Fruit fly (Drosophila melanogaster): ENCODE results near the gene Patr-1.
A peak's percentile ranks its signal among the peaks of the same experiment; 100 is the strongest.

DNA sequence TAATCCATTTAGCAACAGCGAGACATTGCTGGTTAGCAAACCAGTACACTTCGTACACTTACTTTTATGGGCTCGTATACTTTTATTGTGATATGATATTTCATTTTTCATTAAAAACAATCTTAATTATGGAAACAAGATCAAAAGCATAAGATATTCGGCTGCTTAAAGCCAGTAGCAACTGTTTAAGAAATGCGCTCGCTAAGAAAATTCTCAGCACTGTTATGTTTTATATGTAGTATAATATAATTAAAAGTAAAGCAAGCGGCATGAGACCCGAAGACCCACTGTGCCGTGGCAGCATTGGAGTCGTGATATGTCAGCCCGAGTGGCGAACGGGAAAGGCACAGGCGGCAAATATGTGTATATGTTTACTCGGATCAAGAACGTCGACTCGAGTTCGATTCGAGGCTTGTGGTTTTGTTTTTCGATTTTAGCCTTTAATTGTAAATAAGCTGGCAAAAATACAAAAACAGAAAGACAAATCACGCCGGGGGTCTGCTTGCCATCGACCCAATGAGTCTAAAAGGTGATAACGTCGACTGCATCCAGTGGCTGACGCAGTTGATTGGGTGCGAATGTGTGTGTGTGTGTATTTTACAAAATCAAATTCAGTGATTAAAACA lies 24.3 kb upstream of the Patr-1 start:
- TF ChIP-seq psq (GFP tag; optimal IDR thresholded peaks at IDR 0.05), result no peak
- no peak for TF ChIP-seq tai (GFP tag; optimal IDR thresholded peaks at IDR 0.05)
- no peak for TF ChIP-seq OdsH (GFP tag; optimal IDR thresholded peaks at IDR 0.05)
- TF ChIP-seq lola (GFP tag; optimal IDR thresholded peaks at IDR 0.05), result no peak
- no peak for TF ChIP-seq CrebA (GFP tag; optimal IDR thresholded peaks at IDR 0.05; ENCODE audit: borderline replicate concordance)
- TF ChIP-seq Hr78 (GFP tag; optimal IDR thresholded peaks at IDR 0.05), result no peak
- no peak for TF ChIP-seq CG9705 (GFP tag; optimal IDR thresholded peaks at IDR 0.05)
- TF ChIP-seq ey (GFP tag; optimal IDR thresholded peaks at IDR 0.05), result no peak
- TF ChIP-seq rgr (GFP tag; optimal IDR thresholded peaks at IDR 0.05), result no peak
- TF ChIP-seq Vsx2 (GFP tag; optimal IDR thresholded peaks at IDR 0.05; ENCODE audit: partially characterized antibody), result no peak
- TF ChIP-seq pan (optimal IDR thresholded peaks at IDR 0.05), result no peak
- no peak for TF ChIP-seq Dfd (GFP tag; optimal IDR thresholded peaks at IDR 0.05)
- no peak for TF ChIP-seq Rel (GFP tag; optimal IDR thresholded peaks at IDR 0.05)
- peak; percentile 39 for TF ChIP-seq Rel (tag; optimal IDR thresholded peaks at IDR 0.05)
- no peak for TF ChIP-seq brk (GFP tag; optimal IDR thresholded peaks at IDR 0.05)

All from whole organism, wandering third instar larva.